Fruit fly (Drosophila melanogaster): ENCODE measurements around the gene MED30.
A peak's percentile ranks its signal among the peaks of the same experiment; 100 is the strongest.

The MED30 gene

dm6 chr3L:633272-634254 lies 20.3 kb downstream of the MED30 start (continued):
- TF ChIP-seq CG32006 (GFP tag; optimal IDR thresholded peaks at IDR 0.05) (peak; percentile 94), fd59A (GFP tag; optimal IDR thresholded peaks at IDR 0.05) (peak; percentile 54), Eip93F (GFP tag; optimal IDR thresholded peaks at IDR 0.05) (no peak), dac (GFP tag; optimal IDR thresholded peaks at IDR 0.05) (peak; percentile 83), pdm3 (GFP tag; optimal IDR thresholded peaks at IDR 0.05) (peak; percentile 81), CG16779 (tag; optimal IDR thresholded peaks at IDR 0.05) (peak; percentile 52), CG9139 (GFP tag; optimal IDR thresholded peaks at IDR 0.05) (peak; percentile 40), salr (GFP tag; optimal IDR thresholded peaks at IDR 0.05) (peak; percentile 52 to 72), eg (GFP tag; IDR thresholded peaks at IDR 0.05) (peak; percentile 91), dsx (GFP tag; optimal IDR thresholded peaks at IDR 0.05; ENCODE audit: poor library complexity, severe bottlenecking) (peak; percentile 55), OdsH (GFP tag; optimal IDR thresholded peaks at IDR 0.05) (peak; percentile 82), Sox14 (GFP tag; optimal IDR thresholded peaks at IDR 0.05) (peak; percentile 80), net (GFP tag; optimal IDR thresholded peaks at IDR 0.05) (peak; percentile 69), Hr4 (GFP tag; optimal IDR thresholded peaks at IDR 0.05) (peak; percentile 92), CG3032 (tag; optimal IDR thresholded peaks at IDR 0.05) (peak; percentile 49), Gug (GFP tag; IDR thresholded peaks at IDR 0.05) (peak; percentile 85), acj6 (GFP tag; optimal IDR thresholded peaks at IDR 0.05) (peak; percentile 74)

DNA sequence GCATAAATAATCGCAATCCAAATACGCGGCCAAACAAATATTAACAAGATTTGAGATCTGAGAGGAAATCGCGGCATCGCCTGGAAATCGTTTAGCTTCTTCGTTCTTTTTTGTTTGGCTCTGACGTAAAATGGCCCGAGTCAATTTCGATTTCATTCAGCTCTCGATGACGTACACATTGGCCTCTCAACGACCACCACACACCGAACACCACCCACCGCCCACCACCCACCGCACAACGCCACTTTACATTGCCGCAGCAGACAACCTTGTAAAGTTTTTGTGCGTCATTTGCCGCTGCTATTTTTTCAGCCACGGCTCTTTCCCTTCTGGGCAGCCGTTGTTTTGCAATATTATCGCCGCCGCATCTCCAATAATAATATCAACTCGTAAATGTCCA lies 21.8 kb downstream of the MED30 start:
- TF ChIP-seq CG6792 (GFP tag; optimal IDR thresholded peaks at IDR 0.05) (no peak), CG32006 (GFP tag; optimal IDR thresholded peaks at IDR 0.05) (no peak), CG34406 (GFP tag; optimal IDR thresholded peaks at IDR 0.05) (no peak), CG10631 (GFP tag; optimal IDR thresholded peaks at IDR 0.05) (no peak), net (GFP tag; optimal IDR thresholded peaks at IDR 0.05) (no peak), svp (GFP tag) (peak; percentile 14), CG8632 (GFP tag; optimal IDR thresholded peaks at IDR 0.05) (no peak)

- TF ChIP-seq CG6808 (GFP tag; optimal IDR thresholded peaks at IDR 0.05) (no peak), CG11294 (GFP tag; IDR thresholded peaks at IDR 0.05) (no peak), CG6163 (GFP tag; IDR thresholded peaks at IDR 0.05) (0 out of 3 replicates have a peak, but pooled peaks have one; percentile 6), eg (GFP tag; IDR thresholded peaks at IDR 0.05) (0 out of 3 replicates have a peak, but pooled peaks have one; percentile 17)
Observed at dm6 chr3L:630666-631065, 23.2 kb downstream of the MED30 start.

DNA sequence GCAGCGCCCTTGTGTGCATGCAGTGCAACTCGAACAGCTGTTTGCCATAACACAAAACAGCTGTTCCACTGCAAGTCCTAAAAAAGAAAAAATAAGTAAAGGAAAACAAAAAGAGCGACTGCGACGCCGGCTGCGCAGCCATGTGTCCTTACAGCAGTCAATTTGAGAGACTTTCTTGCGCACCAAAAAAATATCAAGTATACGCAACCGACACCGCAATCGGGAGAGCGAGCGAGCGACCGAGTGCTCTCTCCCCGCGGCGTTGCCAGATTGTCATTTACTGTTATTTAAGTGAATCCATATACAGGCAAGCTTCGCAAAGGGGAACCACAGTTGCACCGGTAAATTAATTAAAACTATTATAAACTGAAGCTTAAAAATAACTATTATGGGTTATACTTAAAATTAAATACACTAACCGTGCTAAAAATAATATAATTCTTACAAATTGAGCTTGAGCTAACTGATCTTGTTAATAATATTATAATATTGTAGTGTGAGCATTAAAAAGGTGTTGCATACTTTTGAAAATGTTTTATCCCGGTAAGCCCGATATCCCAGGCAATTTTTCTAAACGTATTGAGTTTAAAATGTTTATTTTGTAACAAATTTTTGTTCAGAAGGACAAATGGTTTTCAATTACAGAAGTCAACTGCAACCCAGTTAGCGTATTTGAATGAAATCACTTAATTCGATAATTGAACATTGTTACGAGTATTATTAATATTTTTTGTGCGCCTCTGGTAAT lies 23.8 kb downstream of the MED30 start:
- TF ChIP-seq dac (GFP tag; optimal IDR thresholded peaks at IDR 0.05) (no peak), vri (GFP tag; optimal IDR thresholded peaks at IDR 0.05) (peak; percentile 24), fd85E (GFP tag; optimal IDR thresholded peaks at IDR 0.05) (no peak), fd59A (GFP tag; optimal IDR thresholded peaks at IDR 0.05) (no peak), Smox (GFP tag; optimal IDR thresholded peaks at IDR 0.05) (peak; percentile 45), Hr38 (GFP tag; optimal IDR thresholded peaks at IDR 0.05) (no peak), CG11294 (GFP tag; IDR thresholded peaks at IDR 0.05) (peak; percentile 12; the same call in 1 of the 2 replicates), Met (GFP tag; optimal IDR thresholded peaks at IDR 0.05) (peak; percentile 56), CG6792 (GFP tag; optimal IDR thresholded peaks at IDR 0.05) (no peak), fkh (GFP tag; optimal IDR thresholded peaks at IDR 0.05) (no peak), Sox15 (GFP tag; optimal IDR thresholded peaks at IDR 0.05) (no peak), CG3919 (GFP tag; optimal IDR thresholded peaks at IDR 0.05) (peak; percentile 10), CG10669 (GFP tag; optimal IDR thresholded peaks at IDR 0.05) (peak; percentile 8), spab (GFP tag; optimal IDR thresholded peaks at IDR 0.05) (no peak), CG1621 (tag; optimal IDR thresholded peaks at IDR 0.05) (no peak), Ets21C (GFP tag; optimal IDR thresholded peaks at IDR 0.05) (no peak), CG16779 (tag; optimal IDR thresholded peaks at IDR 0.05) (peak; percentile 41), Hr39 (GFP tag; optimal IDR thresholded peaks at IDR 0.05) (peak; percentile 19), CG15336 (GFP tag; IDR thresholded peaks at IDR 0.05) (no peak), eg (GFP tag; IDR thresholded peaks at IDR 0.05) (peak; percentile 57), CG11902 (GFP tag; optimal IDR thresholded peaks at IDR 0.05) (no peak), Eip75B (GFP tag; optimal IDR thresholded peaks at IDR 0.05) (peak; percentile 21), topi (GFP tag; optimal IDR thresholded peaks at IDR 0.05) (peak; percentile 22), lz (GFP tag; optimal IDR thresholded peaks at IDR 0.05) (peak; percentile 41)

All from whole organism, prepupa.